Worm (Caenorhabditis elegans) whole organism, L1 larva: ENCODE results near the gene K12H4.7.
A peak's percentile ranks its signal among the peaks of the same experiment; 100 is the strongest.

Experiments
- C04F5.9 ChIP-seq: sonication (generic microtip); optimal IDR thresholded peaks from 2 replicates; lab custom pipeline; 2016; ENCODE audit warnings: missing genetic modification characterization, missing compliant biosample characterization
- C16A3.4 ChIP-seq: fragments of 150-350 bp; optimal IDR thresholded peaks from 2 replicates; lab custom pipeline; 2014; ENCODE audit warnings: missing biosample characterization, missing genetic modification characterization
- Y116A8C.19 ChIP-seq: sonication (generic microtip); optimal IDR thresholded peaks from 2 replicates; lab custom pipeline; 2016; ENCODE audit warnings: missing compliant biosample characterization, missing genetic modification characterization, borderline replicate concordance
- aly-2 ChIP-seq: fragments of 150-350 bp; optimal IDR thresholded peaks from 2 replicates; lab custom pipeline; 2014; ENCODE audit warnings: missing biosample characterization, missing genetic modification characterization
- ama-1 ChIP-seq: fragments of 150-350 bp; optimal IDR thresholded peaks from 2 replicates; lab custom pipeline; 2014
- ceh-63 ChIP-seq: fragments of 200-800 bp; sonication (Bioruptor generic); optimal IDR thresholded peaks from 2 replicates; lab custom pipeline; 2018; ENCODE audit warnings: mild to moderate bottlenecking, missing genetic modification characterization, missing compliant biosample characterization
- ceh-8 ChIP-seq: fragments of 200-800 bp; sonication (Bioruptor generic); optimal IDR thresholded peaks from 2 replicates; lab custom pipeline; 2018; ENCODE audit warnings: mild to moderate bottlenecking, missing genetic modification characterization, moderate library complexity, missing compliant biosample characterization
- ceh-88 ChIP-seq: fragments of 200-800 bp; sonication (Bioruptor generic); IDR thresholded peaks from 2 replicates; pipeline ENCODE4 v1.3.6; 2022; ENCODE audit warnings: missing genetic modification characterization, missing compliant biosample characterization
- ces-1 ChIP-seq: fragments of 150-350 bp; optimal IDR thresholded peaks from 2 replicates; lab custom pipeline; 2014; ENCODE audit warnings: missing biosample characterization, missing genetic modification reagents, missing genetic modification characterization
- dsc-1 ChIP-seq: sonication (generic microtip); optimal IDR thresholded peaks from 2 replicates; lab custom pipeline; 2016; ENCODE audit warnings: mild to moderate bottlenecking, missing genetic modification characterization, missing compliant biosample characterization
- efl-1 ChIP-seq, 4 experiments: fragments of 150-350 bp; optimal IDR thresholded peaks in 3 of 4; peaks in 1 of 4; 1 replicate in 1 of 4; 2 replicates in 3 of 4; lab custom pipeline; 2014; ENCODE audit warnings: missing biosample characterization in 2 of 4, missing genetic modification characterization in 2 of 4, missing genetic modification reagents in 2 of 4
- egl-27 ChIP-seq, 2 experiments: fragments of 150-350 bp in 1 of 2; sonication (generic microtip); optimal IDR thresholded peaks; 3 replicates each; lab custom pipeline; 2017 to 2018; ENCODE audit warnings: missing biosample characterization in 2 of 2, missing genetic modification characterization in 2 of 2, missing genetic modification reagents in 2 of 2
- elt-2 ChIP-seq: sonication (generic microtip); optimal IDR thresholded peaks from 2 replicates; lab custom pipeline; 2016; ENCODE audit warnings: missing genetic modification characterization, mild to moderate bottlenecking, inconsistent platforms, missing compliant biosample characterization, missing genetic modification reagents
- elt-3 ChIP-seq, 6 experiments: fragments of 150-350 bp in 1 of 6; sonication (generic microtip); optimal IDR thresholded peaks; 2 replicates each; lab custom pipeline; 2017 to 2018; ENCODE audit warnings: missing biosample characterization in 6 of 6, missing genetic modification characterization in 6 of 6, inconsistent platforms in 1 of 6
- ets-5 ChIP-seq: fragments of 200-800 bp; sonication (Bioruptor generic); IDR thresholded peaks from 2 replicates; pipeline ENCODE4 v1.3.6; 2022; ENCODE audit warnings: missing genetic modification characterization, missing compliant biosample characterization
- fkh-10 ChIP-seq: sonication (generic microtip); optimal IDR thresholded peaks from 2 replicates; lab custom pipeline; 2017; ENCODE audit warnings: missing biosample characterization, missing genetic modification reagents, missing genetic modification characterization
- fos-1 ChIP-seq: fragments of 150-350 bp; optimal IDR thresholded peaks from 2 replicates; lab custom pipeline; 2014; ENCODE audit warnings: missing biosample characterization, missing genetic modification characterization
- grh-1 ChIP-seq: fragments of 200-800 bp; sonication (Bioruptor generic); IDR thresholded peaks from 2 replicates; pipeline ENCODE4 v1.3.6; 2022; ENCODE audit warnings: missing genetic modification reagents, missing genetic modification characterization, missing compliant biosample characterization
- hlh-17 ChIP-seq: fragments of 200-800 bp; sonication (Bioruptor generic); optimal IDR thresholded peaks from 2 replicates; lab custom pipeline; 2018; ENCODE audit warnings: missing genetic modification characterization, mild to moderate bottlenecking, missing compliant biosample characterization, moderate library complexity, borderline replicate concordance
- hlh-4 ChIP-seq: sonication (generic microtip); optimal IDR thresholded peaks from 2 replicates; lab custom pipeline; 2016; ENCODE audit warnings: mild to moderate bottlenecking, missing genetic modification characterization, missing compliant biosample characterization
- hpl-2 ChIP-seq: fragments of 150-350 bp; optimal IDR thresholded peaks from 2 replicates; lab custom pipeline; 2014; ENCODE audit warnings: missing biosample characterization, missing genetic modification reagents, missing genetic modification characterization
- isw-1 ChIP-seq: fragments of 200-800 bp; sonication (Bioruptor generic); IDR thresholded peaks from 2 replicates; pipeline ENCODE4 v1.3.6; 2022; ENCODE audit warnings: missing genetic modification characterization, missing compliant biosample characterization
- jun-1 ChIP-seq: fragments of 150-350 bp; optimal IDR thresholded peaks from 2 replicates; lab custom pipeline; 2014; ENCODE audit warnings: missing biosample characterization, missing genetic modification reagents, missing genetic modification characterization
- lin-14 ChIP-seq: fragments of 200-800 bp; sonication (Bioruptor generic); optimal IDR thresholded peaks from 2 replicates; lab custom pipeline; 2018; ENCODE audit warnings: mild to moderate bottlenecking, missing genetic modification characterization, moderate library complexity, missing compliant biosample characterization
- lin-15B ChIP-seq: fragments of 150-350 bp; sonication (generic microtip); optimal IDR thresholded peaks from 3 replicates; lab custom pipeline; 2014; ENCODE audit warnings: missing biosample characterization, missing genetic modification characterization
- lir-3 ChIP-seq: sonication (generic microtip); optimal IDR thresholded peaks from 2 replicates; lab custom pipeline; 2016; ENCODE audit warnings: mild to moderate bottlenecking, missing genetic modification characterization, moderate library complexity, missing compliant biosample characterization; ENCODE audit not compliant: poor library complexity
- mab-9 ChIP-seq: fragments of 200-800 bp; sonication (Bioruptor generic); IDR thresholded peaks from 2 replicates; pipeline ENCODE4 v1.3.6; 2022; ENCODE audit warnings: missing genetic modification reagents, missing genetic modification characterization, missing compliant biosample characterization
- mdl-1 ChIP-seq, 2 experiments: fragments of 150-350 bp; optimal IDR thresholded peaks; 2 replicates each; lab custom pipeline; 2014 to 2017; ENCODE audit warnings: missing biosample characterization in 2 of 2, missing genetic modification characterization in 2 of 2, inconsistent platforms in 1 of 2
- mef-2 ChIP-seq: fragments of 150-350 bp; optimal IDR thresholded peaks from 2 replicates; lab custom pipeline; 2014; ENCODE audit warnings: missing biosample characterization, missing genetic modification characterization
- nhr-11 ChIP-seq: fragments of 150-350 bp; optimal IDR thresholded peaks from 2 replicates; lab custom pipeline; 2014; ENCODE audit warnings: missing biosample characterization, missing genetic modification characterization
- nhr-20 ChIP-seq: sonication (generic microtip); optimal IDR thresholded peaks from 2 replicates; lab custom pipeline; 2016; ENCODE audit warnings: mild to moderate bottlenecking, missing genetic modification characterization, missing compliant biosample characterization
- nhr-237 ChIP-seq: fragments of 150-350 bp; optimal IDR thresholded peaks from 2 replicates; lab custom pipeline; 2014; ENCODE audit warnings: missing biosample characterization, missing genetic modification characterization
- nhr-71 ChIP-seq: sonication (generic microtip); optimal IDR thresholded peaks from 2 replicates; lab custom pipeline; 2016; ENCODE audit warnings: mild to moderate bottlenecking, missing genetic modification characterization, moderate library complexity, missing compliant biosample characterization
- nhr-76 ChIP-seq: sonication (generic microtip); optimal IDR thresholded peaks from 2 replicates; lab custom pipeline; 2017; ENCODE audit warnings: missing biosample characterization, missing genetic modification characterization
- nhr-77 ChIP-seq: fragments of 150-350 bp; optimal IDR thresholded peaks from 2 replicates; lab custom pipeline; 2014; ENCODE audit warnings: missing biosample characterization, missing genetic modification characterization
- nhr-84 ChIP-seq: sonication (generic microtip); optimal IDR thresholded peaks from 2 replicates; lab custom pipeline; 2017; ENCODE audit warnings: missing biosample characterization, missing genetic modification characterization
- nhr-85 ChIP-seq: sonication (generic microtip); peaks from one replicate; lab custom pipeline; 2016; ENCODE audit warnings: missing genetic modification characterization, inconsistent platforms, missing compliant biosample characterization
- nhr-90 ChIP-seq: sonication (generic microtip); optimal IDR thresholded peaks from 2 replicates; lab custom pipeline; 2016; ENCODE audit warnings: mild to moderate bottlenecking, missing genetic modification characterization, missing compliant biosample characterization; ENCODE audit not compliant: poor library complexity
- pag-3 ChIP-seq: sonication (generic microtip); optimal IDR thresholded peaks from 2 replicates; lab custom pipeline; 2017; ENCODE audit warnings: missing genetic modification characterization, mild to moderate bottlenecking, missing compliant biosample characterization, antibody characterized with exemption, borderline replicate concordance; ENCODE audit not compliant: insufficient read depth
- pax-3 ChIP-seq: fragments of 200-800 bp; sonication (Bioruptor generic); optimal IDR thresholded peaks from 2 replicates; lab custom pipeline; 2018; ENCODE audit warnings: mild to moderate bottlenecking, missing genetic modification characterization, moderate library complexity, missing compliant biosample characterization
- pqm-1 ChIP-seq: sonication (generic microtip); optimal IDR thresholded peaks from 3 replicates; lab custom pipeline; 2017; ENCODE audit warnings: missing biosample characterization, missing genetic modification characterization
- rnt-1 ChIP-seq: sonication (generic microtip); optimal IDR thresholded peaks from 2 replicates; lab custom pipeline; 2016; ENCODE audit warnings: mild to moderate bottlenecking, missing genetic modification characterization, moderate library complexity, missing compliant biosample characterization
- skn-1 ChIP-seq: fragments of 150-350 bp; optimal IDR thresholded peaks from 2 replicates; lab custom pipeline; 2014; ENCODE audit warnings: missing biosample characterization, missing genetic modification characterization
- snpc-4 ChIP-seq: fragments of 150-350 bp; optimal IDR thresholded peaks from 2 replicates; lab custom pipeline; 2014; ENCODE audit warnings: missing biosample characterization, missing genetic modification characterization
- sptf-1 ChIP-seq: fragments of 150-350 bp; optimal IDR thresholded peaks from 2 replicates; lab custom pipeline; 2014; ENCODE audit warnings: missing biosample characterization, missing genetic modification characterization
- sup-37 ChIP-seq: fragments of 200-800 bp; sonication (Bioruptor generic); optimal IDR thresholded peaks from 2 replicates; lab custom pipeline; 2018; ENCODE audit warnings: mild to moderate bottlenecking, missing genetic modification characterization, missing compliant biosample characterization
- tlp-1 ChIP-seq: fragments of 150-350 bp; optimal IDR thresholded peaks from 2 replicates; lab custom pipeline; 2014; ENCODE audit warnings: missing biosample characterization, missing genetic modification characterization
- unc-30 ChIP-seq: sonication (generic microtip); optimal IDR thresholded peaks from 2 replicates; lab custom pipeline; 2017; ENCODE audit warnings: missing biosample characterization, missing genetic modification characterization
- unc-98 ChIP-seq: fragments of 200-800 bp; sonication (Bioruptor generic); IDR thresholded peaks from 2 replicates; pipeline ENCODE4 v1.3.6; 2022; ENCODE audit warnings: missing genetic modification characterization, missing compliant biosample characterization
- vab-15 ChIP-seq: sonication (generic microtip); optimal IDR thresholded peaks from 2 replicates; lab custom pipeline; 2017; ENCODE audit warnings: missing genotype, mild to moderate bottlenecking, missing genetic modification characterization, missing compliant biosample characterization
- ztf-11 ChIP-seq, 2 experiments: sonication (generic microtip); optimal IDR thresholded peaks; 2 replicates each; lab custom pipeline; 2016 to 2017; ENCODE audit warnings: missing genetic modification characterization in 2 of 2, missing biosample characterization in 1 of 2, missing compliant biosample characterization in 1 of 2
- ztf-4 ChIP-seq: fragments of 150-350 bp; optimal IDR thresholded peaks from 2 replicates; lab custom pipeline; 2014; ENCODE audit warnings: missing biosample characterization, missing genetic modification characterization

Gene K12H4.7

ce11 chrIII:8043784-8044183 lies 7.1 kb downstream of the K12H4.7 start (continued):
- peak; percentile 80 for TF ChIP-seq ceh-8 (GFP tag; lab: Kevin White, UChicago)
- TF ChIP-seq ets-5, result no peak
- peak; percentile 97 for TF ChIP-seq nhr-20
- TF ChIP-seq fkh-10 (GFP tag; lab: Kevin White, UChicago), result peak; percentile 99
- TF ChIP-seq dsc-1 (tag; lab: Kevin White, UChicago), result peak; percentile 97
- TF ChIP-seq grh-1 (GFP tag; lab: Robert Waterston, UW), result peak; percentile 75
- peak; percentile 96 for TF ChIP-seq nhr-237 (tag; lab: Kevin White, UChicago)
- TF ChIP-seq unc-30 (tag; lab: Kevin White, UChicago), result no peak
- TF ChIP-seq unc-98, result peak; percentile 86
- TF ChIP-seq efl-1 (optimal IDR thresholded peaks at IDR 0.05; lab: Kevin White, UChicago), result peak; percentile 96 to 98
- peak; percentile 87 to 98 for TF ChIP-seq efl-1 (GFP tag; optimal IDR thresholded peaks at IDR 0.05 in 1 of 2; lab: Kevin White, UChicago)
- TF ChIP-seq elt-2 (tag; lab: Kevin White, UChicago), result peak; percentile 75
- TF ChIP-seq ztf-4 (tag; lab: Kevin White, UChicago), result peak; percentile 87
- peak; percentile 91 for TF ChIP-seq C04F5.9 (tag; lab: Kevin White, UChicago)
- TF ChIP-seq ama-1 (lab: Kevin White, UChicago), result no peak
- peak; percentile 69 for TF ChIP-seq mef-2
- peak; percentile 96 for TF ChIP-seq isw-1 (GFP tag; lab: Robert Waterston, UW)
- peak; percentile 6 to 98 (median 74) for TF ChIP-seq elt-3 (tag; optimal IDR thresholded peaks at IDR 0.05; lab: Kevin White, UChicago)
- TF ChIP-seq nhr-11 (tag; lab: Kevin White, UChicago), result peak; percentile 80
- TF ChIP-seq skn-1 (tag; lab: Kevin White, UChicago), result peak; percentile 97
- TF ChIP-seq lir-3, result peak; percentile 97
- no peak for TF ChIP-seq sptf-1 (tag; lab: Kevin White, UChicago)
- TF ChIP-seq tlp-1 (tag; lab: Kevin White, UChicago), result no peak
- TF ChIP-seq nhr-90, result peak; percentile 96
- peak; percentile 98 for TF ChIP-seq lin-15B (tag; lab: Kevin White, UChicago)
- peak; percentile 97 for TF ChIP-seq jun-1 (tag; lab: Kevin White, UChicago)
- peak; percentile 95 for TF ChIP-seq ceh-63 (GFP tag; lab: Kevin White, UChicago)
- peak; percentile 17 for TF ChIP-seq nhr-76 (tag; lab: Kevin White, UChicago)
- TF ChIP-seq pax-3, result peak; percentile 97
- peak; percentile 98 for TF ChIP-seq nhr-71
- peak; percentile 100 for TF ChIP-seq C16A3.4
- peak; percentile 39 for TF ChIP-seq sup-37 (GFP tag; lab: Kevin White, UChicago)
- peak; percentile 96 for TF ChIP-seq hpl-2 (GFP tag; lab: Kevin White, UChicago)
- peak; percentile 98 for TF ChIP-seq lin-14 (GFP tag; lab: Kevin White, UChicago)
- peak; percentile 89 for TF ChIP-seq aly-2 (tag; lab: Kevin White, UChicago)
- TF ChIP-seq pqm-1, result peak; percentile 60
- TF ChIP-seq ceh-88 (GFP tag; lab: Robert Waterston, UW), result peak; percentile 92
- TF ChIP-seq nhr-84, result no peak
- peak; percentile 31 for TF ChIP-seq Y116A8C.19 (tag; lab: Kevin White, UChicago)
- no peak for TF ChIP-seq hlh-17 (GFP tag; lab: Kevin White, UChicago)
- TF ChIP-seq hlh-4 (tag; lab: Kevin White, UChicago), result no peak
- TF ChIP-seq nhr-77 (tag; lab: Kevin White, UChicago), result peak; percentile 99
- TF ChIP-seq mab-9 (GFP tag; lab: Robert Waterston, UW), result peak; percentile 86
- TF ChIP-seq egl-27 (tag; optimal IDR thresholded peaks at IDR 0.05; lab: Kevin White, UChicago), result peak; percentile 83 to 97
- TF ChIP-seq vab-15, result peak; percentile 99
- TF ChIP-seq fos-1, result peak; percentile 98
- TF ChIP-seq ztf-11 (tag; optimal IDR thresholded peaks at IDR 0.05; lab: Kevin White, UChicago), result peak in 1 of 2 experiments; percentile 93
- TF ChIP-seq ces-1 (GFP tag; lab: Kevin White, UChicago), result peak; percentile 92
- TF ChIP-seq mdl-1 (tag; optimal IDR thresholded peaks at IDR 0.05; lab: Kevin White, UChicago), result peak in 1 of 2 experiments; percentile 91
- TF ChIP-seq pag-3 (tag; lab: Kevin White, UChicago), result no peak
- peak; percentile 99 for TF ChIP-seq rnt-1 (tag; lab: Kevin White, UChicago)
- TF ChIP-seq nhr-85 (tag; lab: Kevin White, UChicago), result peak; percentile 95
- peak; percentile 79 for TF ChIP-seq snpc-4 (tag; lab: Kevin White, UChicago)
